Fruit fly (Drosophila melanogaster) whole organism, embryonic: ENCODE results near the gene tub.

Source experiments
- Antp ChIP-seq: fragments of 200-800 bp; sonication (Bioruptor generic); optimal IDR thresholded peaks from 3 replicates; lab custom pipeline; 2016; ENCODE audit warnings: missing biosample characterization, missing genetic modification characterization
- Atf3 ChIP-seq: fragments of 200-800 bp; sonication (Bioruptor generic); optimal IDR thresholded peaks from 3 replicates; lab custom pipeline; 2016; ENCODE audit warnings: missing biosample characterization, missing genetic modification characterization
- Bdp1 ChIP-seq: fragments of 200-800 bp; sonication (Bioruptor generic); optimal IDR thresholded peaks from 3 replicates; lab custom pipeline; 2016; ENCODE audit warnings: missing biosample characterization, missing genetic modification characterization
- Bteb2 ChIP-seq: fragments of 200-800 bp; sonication (Bioruptor generic); optimal IDR thresholded peaks from 2 replicates; lab custom pipeline; 2016; ENCODE audit warnings: missing biosample characterization, missing genetic modification characterization
- CG10267 ChIP-seq: fragments of 200-800 bp; sonication (Bioruptor generic); optimal IDR thresholded peaks from 2 replicates; lab custom pipeline; 2018; ENCODE audit warnings: missing biosample characterization, mild to moderate bottlenecking, missing genetic modification characterization, moderate library complexity
- CG10274 ChIP-seq: fragments of 200-800 bp; sonication (Bioruptor generic); optimal IDR thresholded peaks from 3 replicates; lab custom pipeline; 2017; ENCODE audit warnings: missing biosample characterization, mild to moderate bottlenecking, missing genetic modification characterization
- CG12769 ChIP-seq: fragments of 200-800 bp; sonication (Bioruptor generic); optimal IDR thresholded peaks from 2 replicates; lab custom pipeline; 2019; ENCODE audit warnings: missing biosample characterization, mild to moderate bottlenecking, missing genetic modification characterization, moderate library complexity
- CG13775 ChIP-seq: fragments of 200-800 bp; sonication (Bioruptor generic); optimal IDR thresholded peaks from 3 replicates; lab custom pipeline; 2017; ENCODE audit warnings: missing biosample characterization, mild to moderate bottlenecking, missing genetic modification characterization
- CG14860 ChIP-seq: fragments of 200-800 bp; sonication (Bioruptor generic); IDR thresholded peaks from 3 replicates; pipeline ENCODE4 v1.3.6; 2022; ENCODE audit warnings: missing biosample characterization, missing genetic modification characterization; ENCODE audit not compliant: partially characterized antibody
- CG17802 ChIP-seq: fragments of 200-800 bp; sonication (Bioruptor generic); optimal IDR thresholded peaks from 2 replicates; lab custom pipeline; 2018; ENCODE audit warnings: missing biosample characterization, mild to moderate bottlenecking, missing genetic modification characterization, moderate library complexity
- CG17912 ChIP-seq: fragments of 200-800 bp; sonication (Bioruptor generic); optimal IDR thresholded peaks from 2 replicates; lab custom pipeline; 2018; ENCODE audit warnings: missing biosample characterization, mild to moderate bottlenecking, missing genetic modification characterization
- CG34376 ChIP-seq: fragments of 200-800 bp; sonication (Bioruptor generic); optimal IDR thresholded peaks from 2 replicates; lab custom pipeline; 2018; ENCODE audit warnings: missing biosample characterization, mild to moderate bottlenecking, missing genetic modification characterization
- CG4730 ChIP-seq: fragments of 200-800 bp; sonication (Bioruptor generic); IDR thresholded peaks from 2 replicates; pipeline ENCODE4 v1.3.6; 2022; ENCODE audit warnings: missing biosample characterization, missing genetic modification characterization
- CG4820 ChIP-seq: fragments of 200-800 bp; sonication (Bioruptor generic); optimal IDR thresholded peaks from 3 replicates; lab custom pipeline; 2016; ENCODE audit warnings: missing biosample characterization, missing genetic modification characterization
- CG6813 ChIP-seq: fragments of 200-800 bp; sonication (Bioruptor generic); optimal IDR thresholded peaks from 2 replicates; lab custom pipeline; 2017; ENCODE audit warnings: missing biosample characterization, missing genetic modification characterization, mild to moderate bottlenecking, moderate library complexity, missing genetic modification reagents
- CG7372 ChIP-seq: fragments of 200-800 bp; sonication (Bioruptor generic); IDR thresholded peaks from 2 replicates; pipeline ENCODE4 v1.3.6; 2022; ENCODE audit warnings: missing biosample characterization, missing genetic modification characterization
- Camta ChIP-seq: fragments of 200-800 bp; sonication (Bioruptor generic); optimal IDR thresholded peaks from 2 replicates; lab custom pipeline; 2016; ENCODE audit warnings: missing biosample characterization, missing genetic modification characterization
- CkIIα-i1 ChIP-seq: fragments of 200-800 bp; sonication (Bioruptor generic); IDR thresholded peaks from 2 replicates; pipeline ENCODE4 v1.3.6; 2022; ENCODE audit warnings: missing biosample characterization, missing genetic modification characterization
- E2f1 ChIP-seq: fragments of 200-800 bp; sonication (Bioruptor generic); IDR thresholded peaks from 2 replicates; pipeline ENCODE4 v1.3.6; 2022; ENCODE audit warnings: missing biosample characterization, missing genetic modification characterization
- E2f2 ChIP-seq: fragments of 200-800 bp; sonication (Bioruptor generic); IDR thresholded peaks from 2 replicates; pipeline ENCODE4 v1.3.6; 2022; ENCODE audit warnings: missing biosample characterization, missing genetic modification characterization
- ERR ChIP-seq: fragments of 200-800 bp; sonication (Bioruptor generic); optimal IDR thresholded peaks from 2 replicates; lab custom pipeline; 2016; ENCODE audit warnings: missing biosample characterization, missing genetic modification characterization
- Elba2 ChIP-seq: fragments of 200-800 bp; sonication (Bioruptor generic); optimal IDR thresholded peaks from 3 replicates; lab custom pipeline; 2016; ENCODE audit warnings: missing biosample characterization, missing genetic modification characterization
- Fer1 ChIP-seq: fragments of 200-800 bp; sonication (Bioruptor generic); optimal IDR thresholded peaks from 2 replicates; lab custom pipeline; 2017; ENCODE audit warnings: missing biosample characterization, mild to moderate bottlenecking, missing genetic modification characterization
- H15 ChIP-seq: fragments of 200-800 bp; sonication (Bioruptor generic); IDR thresholded peaks from 3 replicates; pipeline ENCODE4 v1.3.6; 2022; ENCODE audit warnings: missing biosample characterization, missing genetic modification characterization
- Nf-YA ChIP-seq: fragments of 200-800 bp; sonication (Bioruptor generic); IDR thresholded peaks from 2 replicates; pipeline ENCODE4 v1.3.6; 2022; ENCODE audit warnings: missing biosample characterization, missing genetic modification characterization
- Oli ChIP-seq: fragments of 200-800 bp; sonication (Bioruptor generic); optimal IDR thresholded peaks from 2 replicates; lab custom pipeline; 2018; ENCODE audit warnings: missing biosample characterization, mild to moderate bottlenecking, missing genetic modification characterization, moderate library complexity
- Six4 ChIP-seq: fragments of 200-800 bp; sonication (Bioruptor generic); optimal IDR thresholded peaks from 2 replicates; lab custom pipeline; 2016; ENCODE audit warnings: missing biosample characterization, missing genetic modification characterization
- Xrp1 ChIP-seq: fragments of 200-800 bp; sonication (Bioruptor generic); IDR thresholded peaks from 2 replicates; pipeline ENCODE4 v1.3.6; 2022; ENCODE audit warnings: missing biosample characterization, missing genetic modification characterization
- ab ChIP-seq: fragments of 200-800 bp; sonication (Bioruptor generic); optimal IDR thresholded peaks from 2 replicates; lab custom pipeline; 2016; ENCODE audit warnings: missing biosample characterization, missing genetic modification characterization
- abd-A ChIP-seq: fragments of 200-800 bp; sonication (Bioruptor generic); optimal IDR thresholded peaks from 3 replicates; lab custom pipeline; 2019; ENCODE audit warnings: missing biosample characterization, mild to moderate bottlenecking, missing genetic modification characterization, moderate library complexity
- cg ChIP-seq: fragments of 200-800 bp; sonication (Bioruptor generic); optimal IDR thresholded peaks from 3 replicates; lab custom pipeline; 2019; ENCODE audit warnings: missing biosample characterization, mild to moderate bottlenecking, missing genetic modification characterization, moderate library complexity
- ci ChIP-seq: fragments of 200-800 bp; sonication (Bioruptor generic); IDR thresholded peaks from 3 replicates; pipeline ENCODE4 v1.3.6; 2022; ENCODE audit warnings: missing biosample characterization, missing genetic modification characterization
- cwo ChIP-seq: fragments of 200-800 bp; sonication (Bioruptor generic); optimal IDR thresholded peaks from 3 replicates; lab custom pipeline; 2017; ENCODE audit warnings: missing biosample characterization, missing genetic modification characterization, mild to moderate bottlenecking, moderate library complexity, missing genetic modification reagents
- danr ChIP-seq: fragments of 200-800 bp; sonication (Bioruptor generic); IDR thresholded peaks from 2 replicates; pipeline ENCODE4 v1.3.6; 2022; ENCODE audit warnings: missing biosample characterization, missing genetic modification characterization
- dpn ChIP-seq, 2 experiments: fragments of 200-800 bp; sonication (Bioruptor generic); optimal IDR thresholded peaks; 3 replicates each; lab custom pipeline; 2016; ENCODE audit warnings: missing biosample characterization in 2 of 2, missing genetic modification characterization in 2 of 2
- ems ChIP-seq: fragments of 200-800 bp; sonication (Bioruptor generic); optimal IDR thresholded peaks from 3 replicates; lab custom pipeline; 2016; ENCODE audit warnings: missing biosample characterization, missing genetic modification characterization
- ftz-f1 ChIP-seq: fragments of 200-800 bp; sonication (Bioruptor generic); optimal IDR thresholded peaks from 2 replicates; lab custom pipeline; 2016; ENCODE audit warnings: missing biosample characterization, missing genetic modification characterization
- grn ChIP-seq: fragments of 200-800 bp; sonication (Bioruptor generic); optimal IDR thresholded peaks from 3 replicates; lab custom pipeline; 2017; ENCODE audit warnings: missing biosample characterization, missing genetic modification characterization
- gsb-n ChIP-seq: fragments of 200-800 bp; sonication (Bioruptor generic); optimal IDR thresholded peaks from 3 replicates; lab custom pipeline; 2018; ENCODE audit warnings: missing biosample characterization, mild to moderate bottlenecking, missing genetic modification characterization
- her ChIP-seq: fragments of 200-800 bp; sonication (Bioruptor generic); optimal IDR thresholded peaks from 2 replicates; lab custom pipeline; 2016; ENCODE audit warnings: missing biosample characterization, missing genetic modification characterization
- jumu ChIP-seq: fragments of 200-800 bp; sonication (Bioruptor generic); optimal IDR thresholded peaks from 3 replicates; lab custom pipeline; 2016; ENCODE audit warnings: missing biosample characterization, missing genetic modification characterization
- lola ChIP-seq, 3 experiments: fragments of >200 bp in 2 of 3; fragments of 200-800 bp in 1 of 3; sonication (Bioruptor generic) in 1 of 3; optimal IDR thresholded peaks; 2 replicates each; lab custom pipeline; 2017 to 2019; ENCODE audit warnings: missing biosample characterization in 3 of 3, missing genetic modification characterization in 3 of 3, mild to moderate bottlenecking in 1 of 3, moderate library complexity in 1 of 3
- mirr ChIP-seq: fragments of 200-800 bp; sonication (Bioruptor generic); optimal IDR thresholded peaks from 3 replicates; lab custom pipeline; 2018; ENCODE audit warnings: missing biosample characterization, mild to moderate bottlenecking, missing genetic modification characterization
- psq ChIP-seq: fragments of 200-800 bp; sonication (Bioruptor generic); optimal IDR thresholded peaks from 2 replicates; lab custom pipeline; 2017; ENCODE audit warnings: missing biosample characterization, missing genetic modification characterization
- pzg ChIP-seq: fragments of 200-800 bp; sonication (Bioruptor generic); optimal IDR thresholded peaks from 3 replicates; lab custom pipeline; 2018; ENCODE audit warnings: missing biosample characterization, mild to moderate bottlenecking, missing genetic modification characterization, moderate library complexity
- sisA ChIP-seq: fragments of 200-800 bp; sonication (Bioruptor generic); IDR thresholded peaks from 2 replicates; pipeline ENCODE4 v1.3.6; 2022; ENCODE audit warnings: missing biosample characterization, missing genetic modification characterization
- tap ChIP-seq: fragments of 200-800 bp; optimal IDR thresholded peaks from 3 replicates; lab custom pipeline; 2019; ENCODE audit warnings: missing biosample characterization, mild to moderate bottlenecking, missing genetic modification characterization, moderate library complexity
- tna ChIP-seq: fragments of 200-800 bp; sonication (Bioruptor generic); IDR thresholded peaks from 2 replicates; pipeline ENCODE4 v1.3.6; 2022; ENCODE audit warnings: missing biosample characterization, missing genetic modification characterization; ENCODE audit not compliant: partially characterized antibody
- ttk ChIP-seq: fragments of 200-800 bp; sonication (Bioruptor generic); IDR thresholded peaks from 2 replicates; pipeline ENCODE4 v2.1.2; 2022; ENCODE audit warnings: missing biosample characterization, missing genetic modification characterization
- unc-4 ChIP-seq: fragments of 200-800 bp; sonication (Bioruptor generic); IDR thresholded peaks from 2 replicates; pipeline ENCODE4 v1.3.6; 2022; ENCODE audit warnings: missing biosample characterization, missing genetic modification characterization; ENCODE audit not compliant: partially characterized antibody

The tub gene

dm6 chr3R:4403706-4404392, 16.3 kb downstream of the tub start (continued):
- TF ChIP-seq tap (tag; lab: Kevin White, UChicago) (no peak), CG10274 (peak; percentile 9), Oli (tag; lab: Kevin White, UChicago) (no peak), sisA (GFP tag; lab: Robert Waterston, UW) (no peak), dpn (GFP tag; optimal IDR thresholded peaks at IDR 0.05; lab: Kevin White, UChicago) (peak in 1 of 2 experiments; percentile 39), CG4730 (GFP tag; lab: Robert Waterston, UW) (no peak), CG34376 (GFP tag; lab: Kevin White, UChicago) (peak; percentile 77), CG10267 (tag; lab: Kevin White, UChicago) (no peak), Camta (no peak), CG17802 (tag; lab: Kevin White, UChicago) (no peak), danr (no peak), Nf-YA (GFP tag; lab: Robert Waterston, UW) (0 out of 2 replicates have a peak, but pooled peaks have one; percentile 13), pzg (peak; percentile 8), Six4 (GFP tag; lab: Kevin White, UChicago) (no peak), CG4820 (GFP tag; lab: Kevin White, UChicago) (no peak), Bteb2 (GFP tag; lab: Kevin White, UChicago) (no peak), CG7372 (GFP tag; lab: Robert Waterston, UW) (no peak), CG13775 (GFP tag; lab: Kevin White, UChicago) (no peak), H15 (no peak), ftz-f1 (GFP tag; lab: Kevin White, UChicago) (no peak), Bdp1 (GFP tag; lab: Kevin White, UChicago) (peak; percentile 6), ERR (GFP tag; lab: Kevin White, UChicago) (peak; percentile 26), CG17912 (GFP tag; lab: Kevin White, UChicago) (no peak), Antp (GFP tag; lab: Kevin White, UChicago) (no peak), CG14860 (GFP tag; lab: Robert Waterston, UW) (no peak), cg (GFP tag; lab: Kevin White, UChicago) (peak; percentile 81), jumu (GFP tag; lab: Kevin White, UChicago) (no peak), CkIIα-i1 (GFP tag; lab: Robert Waterston, UW) (no peak), ttk (GFP tag; lab: Robert Waterston, UW) (no peak), gsb-n (no peak), Fer1 (GFP tag; lab: Kevin White, UChicago) (no peak), Xrp1 (no peak), mirr (GFP tag; lab: Kevin White, UChicago) (peak; percentile 37), psq (GFP tag; lab: Kevin White, UChicago) (no peak), E2f2 (GFP tag; lab: Robert Waterston, UW) (0 out of 2 replicates have a peak, but pooled peaks have one; percentile 4), tna (GFP tag; lab: Robert Waterston, UW) (no peak), Elba2 (GFP tag; lab: Kevin White, UChicago) (no peak), ci (GFP tag; lab: Robert Waterston, UW) (peak; percentile 22; the same call in 1 of the 3 replicates), CG6813 (peak; percentile 29), ems (GFP tag; lab: Kevin White, UChicago) (peak; percentile 8), unc-4 (no peak), CG12769 (tag; lab: Kevin White, UChicago) (peak; percentile 50), Atf3 (GFP tag; lab: Kevin White, UChicago) (peak; percentile 19), abd-A (tag; lab: Kevin White, UChicago) (no peak), E2f1 (GFP tag; lab: Robert Waterston, UW) (0 out of 2 replicates have a peak, but pooled peaks have one; percentile 26), ab (GFP tag; lab: Kevin White, UChicago) (no peak), lola (GFP tag; optimal IDR thresholded peaks at IDR 0.05; lab: Kevin White, UChicago) (peak in 1 of 3 experiments; percentile 11), cwo (GFP tag; lab: Kevin White, UChicago) (peak; percentile 35), her (GFP tag; lab: Kevin White, UChicago) (no peak), grn (GFP tag; lab: Kevin White, UChicago) (peak; percentile 66)
